Worm (Caenorhabditis elegans) whole organism, L4/young adult: ENCODE results near the gene fbxa-176.

Source experiments
- W03F9.2 ChIP-seq: fragments of 150-350 bp; optimal IDR thresholded peaks from 2 replicates; lab custom pipeline; 2014; ENCODE audit warnings: missing biosample characterization, missing genetic modification characterization
- dao-5 ChIP-seq: sonication (generic microtip); optimal IDR thresholded peaks from 2 replicates; lab custom pipeline; 2016; ENCODE audit warnings: missing genotype, missing genetic modification characterization, moderate library complexity, missing compliant biosample characterization
- him-1 ChIP-seq: sonication (generic microtip); optimal IDR thresholded peaks from 2 replicates; lab custom pipeline; 2016; ENCODE audit warnings: missing genotype, missing genetic modification reagents, missing genetic modification characterization, missing compliant biosample characterization

Gene fbxa-176

DNA sequence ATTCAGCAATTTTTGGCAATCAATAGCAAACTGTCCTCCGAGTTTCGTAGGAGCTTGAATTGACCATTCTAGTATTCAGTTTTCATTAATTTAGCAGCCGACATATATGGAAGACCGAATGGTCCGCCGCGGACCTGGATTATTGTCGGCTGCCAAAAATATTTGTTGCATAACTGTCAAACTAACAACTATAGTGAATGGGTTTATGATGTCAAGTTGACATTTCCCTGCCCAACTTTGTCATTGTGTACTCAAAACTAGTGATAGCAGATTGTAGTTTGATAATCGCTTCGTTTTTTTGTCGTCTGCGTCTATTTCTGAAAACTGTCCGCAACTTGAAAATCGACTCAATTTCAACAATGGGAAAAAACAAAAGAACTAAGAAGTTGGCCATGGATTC is at the start of gene fbxa-176:
TSS of gene fbxa-176 (plus strand) at position 314 of the 400 bp plus-strand sequence.
- TF ChIP-seq W03F9.2 (tag; lab: Kevin White, UChicago) (no peak), him-1 (tag; lab: Kevin White, UChicago) (no peak), dao-5 (tag; lab: Kevin White, UChicago) (no peak)

DNA sequence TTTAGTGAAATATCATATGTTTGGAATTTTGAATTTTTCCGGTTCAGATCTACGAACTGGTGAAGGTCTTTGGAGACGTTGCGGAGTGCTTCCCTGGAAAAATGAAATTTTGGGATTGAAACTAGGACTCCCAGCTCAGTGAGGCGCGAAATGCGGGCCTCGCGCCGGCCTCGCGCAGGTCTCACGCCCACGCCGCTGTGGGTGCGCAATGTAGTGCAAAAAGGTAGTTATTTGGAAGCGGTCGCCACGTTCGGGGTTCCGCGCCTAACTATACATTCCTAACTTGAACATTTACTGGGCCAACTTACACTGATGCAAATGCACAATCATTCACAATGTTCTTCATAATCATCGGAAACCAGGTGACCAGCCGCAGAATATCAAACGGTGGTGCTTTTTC is 49.4 kb upstream of the fbxa-176 start:
- TF ChIP-seq dao-5 (tag; lab: Kevin White, UChicago) (no peak), W03F9.2 (tag; lab: Kevin White, UChicago) (no peak), him-1 (tag; lab: Kevin White, UChicago) (no peak)

DNA sequence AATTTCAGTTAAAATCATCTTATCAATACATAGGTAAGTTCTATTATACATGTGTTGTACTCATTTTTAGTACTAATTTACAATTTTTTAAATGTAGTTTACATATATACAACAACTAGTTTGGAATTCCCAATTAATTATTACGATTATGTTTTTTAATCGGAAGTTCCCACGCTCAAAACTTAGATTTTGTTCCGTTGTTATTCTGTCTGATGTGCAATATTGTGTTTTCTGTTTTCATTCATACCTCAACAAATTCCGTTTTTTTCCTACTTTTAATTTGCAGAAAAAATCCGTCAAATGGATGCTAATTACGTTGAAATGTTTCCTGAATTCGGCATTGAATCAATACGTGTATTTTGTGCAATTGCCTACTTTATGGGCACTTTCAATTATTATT is 43.2 kb upstream of the fbxa-176 start, which contains the start of gene srw-31:
TSS of gene srw-31 (plus strand) at position 301 of the 400 bp plus-strand sequence.
- no peak for TF ChIP-seq him-1 (tag; lab: Kevin White, UChicago)
- TF ChIP-seq W03F9.2 (tag; lab: Kevin White, UChicago), result no peak
- no peak for TF ChIP-seq dao-5 (tag; lab: Kevin White, UChicago)

DNA sequence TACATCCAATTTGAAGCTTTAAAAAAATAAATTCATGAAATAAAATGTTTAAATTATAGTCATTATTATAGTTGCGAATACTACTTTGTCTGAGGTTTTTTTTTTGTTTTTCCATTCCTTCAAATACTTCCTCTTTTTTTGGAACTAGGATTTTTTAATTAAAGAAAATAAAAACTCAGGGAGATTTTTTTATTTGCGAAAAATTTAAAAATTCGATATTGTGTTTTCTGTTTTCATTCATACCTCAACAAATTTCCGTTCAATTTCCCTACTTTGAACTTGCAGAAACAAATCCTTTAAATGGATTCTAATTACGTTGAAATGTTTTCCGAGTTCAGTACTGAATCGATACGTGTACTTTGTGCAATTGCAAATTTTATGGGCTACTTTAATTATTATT is 41.0 kb upstream of the fbxa-176 start, which contains the start of gene srw-32:
TSS of gene srw-32 (plus strand) at position 301 of the 400 bp plus-strand sequence.
- TF ChIP-seq W03F9.2 (tag; lab: Kevin White, UChicago) (no peak), him-1 (tag; lab: Kevin White, UChicago) (no peak), dao-5 (tag; lab: Kevin White, UChicago) (no peak)

DNA sequence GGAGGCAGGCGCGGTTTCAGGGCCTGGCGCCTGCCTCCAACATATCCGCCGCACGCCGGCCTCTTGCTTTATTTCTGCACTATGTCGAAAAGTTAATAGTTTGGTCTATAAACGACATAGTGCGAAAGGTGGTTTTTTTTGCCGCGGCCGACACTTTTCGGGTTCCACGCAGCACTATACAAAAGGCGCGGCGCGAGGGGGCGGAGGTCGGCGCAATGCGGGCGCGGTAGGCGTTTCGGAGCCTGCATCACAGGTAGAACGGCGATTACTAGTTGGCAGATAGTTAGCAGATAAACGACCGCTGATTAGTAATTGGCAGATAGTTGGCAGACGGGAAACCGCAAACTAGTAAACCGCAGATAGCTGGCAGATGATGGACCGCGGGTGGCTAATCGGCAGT is 36.7 kb upstream of the fbxa-176 start:
- TF ChIP-seq him-1 (tag; lab: Kevin White, UChicago), result no peak
- TF ChIP-seq dao-5 (tag; lab: Kevin White, UChicago), result no peak
- no peak for TF ChIP-seq W03F9.2 (tag; lab: Kevin White, UChicago)

DNA sequence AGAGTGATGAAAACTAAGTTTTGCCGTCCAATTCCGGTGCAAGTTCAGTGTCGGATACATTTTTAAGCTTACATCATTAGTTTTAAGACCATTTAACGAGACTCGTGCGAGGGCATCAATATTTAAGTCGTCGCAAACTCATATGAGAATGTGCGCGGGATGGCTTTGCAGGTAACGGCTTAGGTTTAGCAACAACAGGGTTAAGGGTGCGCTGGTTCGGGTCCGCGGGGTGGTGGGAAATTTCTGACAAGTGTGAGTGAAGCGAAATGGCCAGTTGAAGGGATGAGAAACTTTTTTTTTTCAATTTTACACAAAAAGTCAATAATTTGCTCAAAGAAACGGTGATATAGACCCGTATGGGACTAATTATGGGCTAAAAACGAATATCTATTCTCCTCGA is 35.6 kb upstream of the fbxa-176 start:
- TF ChIP-seq W03F9.2 (tag; lab: Kevin White, UChicago) (no peak), him-1 (tag; lab: Kevin White, UChicago) (no peak), dao-5 (tag; lab: Kevin White, UChicago) (no peak)

DNA sequence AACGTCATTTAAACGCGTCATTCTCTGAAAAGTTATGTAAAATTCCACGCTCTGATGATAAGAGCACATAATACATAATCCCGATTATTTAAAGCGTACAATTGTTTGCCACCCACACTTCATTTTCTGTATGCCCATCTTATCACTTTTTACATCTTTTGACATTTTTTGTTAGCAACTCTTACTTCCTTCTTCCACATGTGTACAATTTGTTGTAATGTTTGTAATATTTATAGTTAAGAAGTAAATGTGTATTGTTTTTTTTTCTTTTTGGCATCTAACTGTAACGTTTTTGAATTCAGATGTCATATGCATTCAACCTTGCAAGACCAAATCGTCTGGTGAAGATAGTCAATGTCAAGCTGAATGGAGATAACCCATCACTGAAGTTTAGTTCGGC is 28.7 kb upstream of the fbxa-176 start, which contains the start of gene fbxa-136:
TSS of gene fbxa-136 (plus strand) at position 301 of the 400 bp plus-strand sequence.
- TF ChIP-seq dao-5 (tag; lab: Kevin White, UChicago), result no peak
- no peak for TF ChIP-seq him-1 (tag; lab: Kevin White, UChicago)
- no peak for TF ChIP-seq W03F9.2 (tag; lab: Kevin White, UChicago)

DNA sequence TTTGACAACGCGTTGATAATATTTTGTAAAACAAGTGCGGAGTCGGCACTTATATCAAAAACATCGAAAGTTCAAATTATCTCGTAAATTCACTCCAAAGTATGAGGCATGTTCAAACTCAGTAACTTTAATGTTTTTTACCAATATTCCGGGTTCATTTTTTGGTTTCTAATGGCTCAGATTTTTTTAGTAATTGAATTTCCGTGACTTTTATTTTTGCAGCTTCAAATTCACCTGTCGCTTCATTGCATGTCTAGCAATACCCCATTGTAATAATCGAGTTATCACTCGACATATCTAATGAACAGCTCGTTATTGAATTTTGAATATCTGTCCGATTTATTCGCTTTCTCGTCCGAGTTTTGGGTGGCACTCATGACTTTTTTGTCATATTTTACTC is 21.7 kb upstream of the fbxa-176 start, which contains the start of gene srz-90:
TSS of gene srz-90 (plus strand) at position 301 of the 400 bp plus-strand sequence.
- TF ChIP-seq W03F9.2 (tag; lab: Kevin White, UChicago) (no peak), him-1 (tag; lab: Kevin White, UChicago) (no peak)

DNA sequence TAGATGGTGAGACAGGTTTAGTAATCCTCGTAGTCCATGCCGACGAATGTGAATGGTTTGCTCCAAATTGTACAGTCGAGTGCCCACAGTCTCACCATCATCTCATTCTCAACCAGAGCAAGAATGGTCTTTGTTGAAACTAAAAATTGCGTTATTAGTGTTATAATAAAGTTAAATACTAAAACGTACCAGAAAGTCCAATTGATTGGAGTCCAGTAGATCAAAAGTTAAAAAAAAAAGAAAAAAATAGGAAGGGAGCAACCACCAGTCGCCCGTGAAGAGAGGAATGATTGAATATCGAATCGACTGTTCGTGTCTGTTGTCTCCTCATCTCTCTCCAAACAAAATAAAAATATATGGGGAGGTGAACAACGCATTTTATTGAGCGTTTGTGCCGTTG is 19.0 kb upstream of the fbxa-176 start, which contains the start of gene C18D4.12:
TSS of gene C18D4.12 (minus strand) at position 101 of the 400 bp plus-strand sequence.
- TF ChIP-seq dao-5 (tag; lab: Kevin White, UChicago) (no peak), W03F9.2 (tag; lab: Kevin White, UChicago) (no peak), him-1 (tag; lab: Kevin White, UChicago) (no peak)

DNA sequence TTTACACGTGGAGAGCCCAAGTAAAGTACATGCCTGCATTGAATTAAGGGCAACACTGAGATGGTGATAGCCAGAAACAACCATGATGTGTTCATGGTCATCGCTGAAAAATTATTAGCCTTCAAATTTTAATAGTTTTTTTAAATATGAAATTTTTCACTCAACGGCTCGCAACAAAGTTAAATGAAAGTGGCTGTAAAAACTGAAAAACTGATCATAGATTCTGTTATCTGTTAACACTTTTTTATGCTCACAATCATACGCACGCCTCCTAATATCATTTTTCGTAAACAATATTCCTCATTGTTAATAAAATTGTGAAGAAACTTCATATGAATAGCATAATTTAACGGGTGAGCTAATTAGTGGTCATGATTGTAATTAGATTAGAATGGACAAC is 18.1 kb upstream of the fbxa-176 start, which contains the start of gene C18D4.4:
TSS of gene C18D4.4 (minus strand) at position 101 of the 400 bp plus-strand sequence.
- TF ChIP-seq dao-5 (tag; lab: Kevin White, UChicago) (no peak), him-1 (tag; lab: Kevin White, UChicago) (no peak), W03F9.2 (tag; lab: Kevin White, UChicago) (no peak)

DNA sequence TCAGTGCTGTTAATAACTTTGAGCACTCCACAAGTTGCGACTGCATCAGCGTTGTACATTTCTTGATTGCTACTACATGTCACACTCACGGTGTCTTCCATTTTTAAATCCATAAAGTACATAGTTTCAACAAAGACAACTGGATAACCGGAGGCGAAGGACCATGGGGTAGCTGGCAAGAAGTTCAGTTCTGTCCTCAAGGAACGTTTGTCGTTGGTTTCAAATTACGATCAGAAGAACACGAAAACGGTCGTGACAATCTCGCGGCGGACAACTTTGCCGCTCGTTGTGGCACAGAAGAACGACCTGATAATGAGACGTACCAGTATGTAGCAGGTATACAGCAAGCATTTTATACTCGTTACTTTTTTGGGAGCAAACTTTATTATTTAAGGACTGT is 16.8 kb upstream of the fbxa-176 start, which contains the start of gene C18D4.3:
TSS of gene C18D4.3 (minus strand) at position 101 of the 400 bp plus-strand sequence.
- TF ChIP-seq dao-5 (tag; lab: Kevin White, UChicago), result no peak
- TF ChIP-seq him-1 (tag; lab: Kevin White, UChicago), result no peak
- no peak for TF ChIP-seq W03F9.2 (tag; lab: Kevin White, UChicago)

DNA sequence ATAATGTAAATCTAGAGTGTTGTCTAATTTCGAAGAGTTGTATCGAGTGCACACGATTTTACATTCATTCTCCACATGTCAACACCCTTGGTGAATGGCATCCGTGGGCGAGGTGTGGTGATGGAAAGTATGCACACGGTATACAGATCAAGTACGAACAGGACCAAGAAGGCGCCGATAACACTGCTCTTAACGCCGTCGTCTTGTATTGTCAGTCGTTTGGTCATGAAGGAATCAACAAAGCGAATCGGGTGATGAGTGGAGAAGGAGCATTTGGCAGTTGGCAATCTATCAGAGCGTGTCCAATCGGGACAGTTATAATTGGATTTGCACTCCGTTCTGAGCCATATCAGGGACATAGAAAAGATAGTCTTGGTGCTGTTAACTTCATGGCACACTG is 16.3 kb upstream of the fbxa-176 start:
- TF ChIP-seq W03F9.2 (tag; lab: Kevin White, UChicago) (no peak), him-1 (tag; lab: Kevin White, UChicago) (no peak), dao-5 (tag; lab: Kevin White, UChicago) (no peak)

DNA sequence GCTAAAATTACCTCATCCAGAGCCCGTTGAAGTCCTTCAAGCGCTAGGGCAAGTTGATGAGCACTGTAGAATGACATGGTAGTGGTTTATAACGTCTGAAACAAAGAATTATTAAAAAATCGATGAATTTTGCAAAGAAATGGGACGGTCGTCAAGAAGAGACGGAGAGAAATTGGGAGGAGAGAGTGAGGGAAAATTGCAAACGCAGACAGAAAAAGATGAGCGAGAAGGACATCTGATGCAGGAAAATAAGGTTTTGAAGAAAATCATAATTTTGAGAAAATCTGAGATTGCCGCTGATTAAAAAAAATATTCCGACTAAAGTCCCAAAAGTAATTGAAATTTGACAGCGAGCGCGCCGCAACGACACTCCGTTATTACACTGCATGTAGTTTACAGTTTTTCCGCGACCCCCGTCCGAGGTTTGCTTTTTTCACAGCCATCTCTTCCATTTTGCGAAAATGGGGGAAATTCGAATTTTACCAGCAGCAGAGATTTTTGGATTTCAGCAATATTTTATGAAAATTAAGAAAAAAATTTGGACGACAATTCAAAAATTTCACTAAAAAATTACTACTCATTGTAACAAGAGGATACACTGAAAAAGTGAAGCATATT is 11.1 kb upstream of the fbxa-176 start, which contains the start of gene C18D4.6:
TSS of gene C18D4.6 (minus strand) at position 97 of the 618 bp plus-strand sequence.
- TF ChIP-seq him-1 (tag; lab: Kevin White, UChicago) (no peak), W03F9.2 (tag; lab: Kevin White, UChicago) (no peak), dao-5 (tag; lab: Kevin White, UChicago) (no peak)
